Worm (Caenorhabditis elegans) whole organism, late embryonic: ENCODE results near the gene F49E8.8.

ENCODE experiments used
- C08G9.2 ChIP-seq: sonication (generic microtip); optimal IDR thresholded peaks from 2 replicates; lab custom pipeline; 2016; ENCODE audit warnings: mild to moderate bottlenecking, missing genetic modification characterization, moderate library complexity, missing compliant biosample characterization
- T23F11.4 ChIP-seq: fragments of 200-800 bp; sonication (Bioruptor generic); optimal IDR thresholded peaks from 2 replicates; lab custom pipeline; 2018; ENCODE audit warnings: mild to moderate bottlenecking, missing genetic modification characterization, missing compliant biosample characterization
- Y22D7AL.16 ChIP-seq: sonication (generic microtip); optimal IDR thresholded peaks from 2 replicates; lab custom pipeline; 2016; ENCODE audit warnings: missing genetic modification characterization, missing compliant biosample characterization
- ceh-14 ChIP-seq: sonication (generic microtip); optimal IDR thresholded peaks from 2 replicates; lab custom pipeline; 2016; ENCODE audit warnings: missing genotype, missing genetic modification characterization, missing compliant biosample characterization
- ceh-18 ChIP-seq: sonication (generic microtip); optimal IDR thresholded peaks from 2 replicates; lab custom pipeline; 2016; ENCODE audit warnings: missing genetic modification characterization, missing compliant biosample characterization
- ceh-19 ChIP-seq: fragments of 200-800 bp; sonication (Bioruptor generic); optimal IDR thresholded peaks from 2 replicates; lab custom pipeline; 2018; ENCODE audit warnings: mild to moderate bottlenecking, missing genetic modification characterization, missing compliant biosample characterization
- ceh-2 ChIP-seq: sonication (generic microtip); optimal IDR thresholded peaks from 2 replicates; lab custom pipeline; 2016; ENCODE audit warnings: missing genotype, missing genetic modification characterization, missing compliant biosample characterization
- ceh-24 ChIP-seq: sonication (generic microtip); optimal IDR thresholded peaks from 2 replicates; lab custom pipeline; 2016; ENCODE audit warnings: mild to moderate bottlenecking, missing genetic modification characterization, missing compliant biosample characterization
- ceh-30 ChIP-seq: fragments of 150-350 bp; optimal IDR thresholded peaks from 2 replicates; lab custom pipeline; 2014; ENCODE audit warnings: missing biosample characterization, missing genetic modification characterization
- ceh-31 ChIP-seq: sonication (generic microtip); optimal IDR thresholded peaks from 2 replicates; lab custom pipeline; 2016; ENCODE audit warnings: missing genetic modification characterization, missing compliant biosample characterization
- ceh-45 ChIP-seq: fragments of 200-800 bp; sonication (Bioruptor generic); IDR thresholded peaks from 2 replicates; pipeline ENCODE4 v1.3.6; 2022; ENCODE audit warnings: missing genetic modification reagents, missing genetic modification characterization, missing compliant biosample characterization
- ceh-48 ChIP-seq: sonication (generic microtip); optimal IDR thresholded peaks from 2 replicates; lab custom pipeline; 2016; ENCODE audit warnings: missing genetic modification characterization, inconsistent platforms, missing compliant biosample characterization
- ceh-9 ChIP-seq: sonication (generic microtip); optimal IDR thresholded peaks from 2 replicates; lab custom pipeline; 2016; ENCODE audit warnings: mild to moderate bottlenecking, missing genetic modification characterization, inconsistent platforms, missing compliant biosample characterization
- che-1 ChIP-seq: sonication (generic microtip); optimal IDR thresholded peaks from 2 replicates; lab custom pipeline; 2016; ENCODE audit warnings: mild to moderate bottlenecking, missing genetic modification characterization, missing compliant biosample characterization
- elt-2 ChIP-seq: sonication (generic microtip); optimal IDR thresholded peaks from 2 replicates; lab custom pipeline; 2016; ENCODE audit warnings: missing genetic modification reagents, missing genetic modification characterization, missing compliant biosample characterization
- eyg-1 ChIP-seq: sonication (generic microtip); optimal IDR thresholded peaks from 2 replicates; lab custom pipeline; 2016; ENCODE audit warnings: missing genotype, missing genetic modification characterization, missing compliant biosample characterization
- fkh-10 ChIP-seq: fragments of 150-350 bp; optimal IDR thresholded peaks from 2 replicates; lab custom pipeline; 2014; ENCODE audit warnings: missing biosample characterization, missing genetic modification reagents, missing genetic modification characterization
- lim-6 ChIP-seq: sonication (generic microtip); optimal IDR thresholded peaks from 2 replicates; lab custom pipeline; 2016; ENCODE audit warnings: missing genetic modification characterization, missing compliant biosample characterization
- lin-11 ChIP-seq: fragments of 200-800 bp; sonication (Bioruptor generic); optimal IDR thresholded peaks from 2 replicates; lab custom pipeline; 2018; ENCODE audit warnings: mild to moderate bottlenecking, missing genetic modification characterization, missing compliant biosample characterization
- mec-3 ChIP-seq: sonication (generic microtip); optimal IDR thresholded peaks from 2 replicates; lab custom pipeline; 2016; ENCODE audit warnings: borderline replicate concordance, missing genetic modification characterization, missing compliant biosample characterization
- nfya-1 ChIP-seq: sonication (generic microtip); optimal IDR thresholded peaks from 2 replicates; lab custom pipeline; 2017; ENCODE audit warnings: missing genetic modification characterization, mild to moderate bottlenecking, missing compliant biosample characterization, antibody characterized with exemption, moderate library complexity
- npax-4 ChIP-seq: sonication (generic microtip); optimal IDR thresholded peaks from 2 replicates; lab custom pipeline; 2016; ENCODE audit warnings: missing genetic modification characterization, missing compliant biosample characterization
- pag-3 ChIP-seq: sonication (generic microtip); optimal IDR thresholded peaks from 2 replicates; lab custom pipeline; 2016; ENCODE audit warnings: missing compliant biosample characterization, missing genetic modification characterization, borderline replicate concordance
- pqm-1 ChIP-seq: sonication (generic microtip); optimal IDR thresholded peaks from 2 replicates; lab custom pipeline; 2016; ENCODE audit warnings: missing genetic modification characterization, missing compliant biosample characterization
- ref-2 ChIP-seq: sonication (generic microtip); optimal IDR thresholded peaks from 2 replicates; lab custom pipeline; 2016; ENCODE audit warnings: missing genetic modification characterization, missing compliant biosample characterization
- tbx-2 ChIP-seq: sonication (generic microtip); optimal IDR thresholded peaks from 2 replicates; lab custom pipeline; 2016; ENCODE audit warnings: missing genetic modification characterization, missing compliant biosample characterization
- tbx-7 ChIP-seq: sonication (generic microtip); optimal IDR thresholded peaks from 2 replicates; lab custom pipeline; 2016; ENCODE audit warnings: missing genotype, missing genetic modification characterization, missing compliant biosample characterization
- ttx-3 ChIP-seq: sonication (generic microtip); optimal IDR thresholded peaks from 2 replicates; lab custom pipeline; 2016; ENCODE audit warnings: missing genetic modification reagents, missing genetic modification characterization, missing compliant biosample characterization
- unc-42 ChIP-seq: sonication (generic microtip); optimal IDR thresholded peaks from 2 replicates; lab custom pipeline; 2016; ENCODE audit warnings: missing genotype, missing genetic modification characterization, missing compliant biosample characterization
- unc-55 ChIP-seq: sonication (generic microtip); optimal IDR thresholded peaks from 2 replicates; lab custom pipeline; 2017; ENCODE audit warnings: missing biosample characterization, missing genetic modification reagents, missing genetic modification characterization

F49E8.8 gene

DNA sequence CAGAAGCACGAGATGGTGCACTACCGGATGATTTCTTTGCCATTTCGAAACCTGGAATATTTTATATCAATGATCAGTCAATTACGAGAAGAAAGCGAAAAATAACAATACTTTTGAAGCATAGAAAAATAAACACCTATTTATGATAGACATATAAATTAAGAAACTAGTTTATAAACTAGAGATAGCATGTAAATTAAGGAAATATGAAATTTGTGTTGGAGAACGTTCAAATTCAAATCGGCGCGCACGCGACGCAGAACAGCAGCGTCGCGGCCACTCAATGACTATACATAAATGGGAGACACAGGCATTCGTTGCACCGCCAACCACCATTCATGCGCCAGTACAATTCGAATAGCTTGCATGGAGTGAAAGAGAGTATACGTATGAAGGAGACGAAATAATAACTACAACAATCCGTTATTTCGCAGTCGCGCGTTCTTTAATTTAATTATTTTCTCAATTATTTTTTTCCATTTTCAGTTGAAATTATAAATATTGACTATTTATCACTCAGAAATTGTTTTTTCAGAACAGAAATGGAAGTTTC lies 23.7 kb downstream of the F49E8.8 start, which contains the start of the genes cec-5 and nol-10 (continued):
- TF ChIP-seq fkh-10 (GFP tag; lab: Kevin White, UChicago) (no peak), C08G9.2 (tag; lab: Kevin White, UChicago) (no peak), lim-6 (tag; lab: Kevin White, UChicago) (no peak), eyg-1 (tag; lab: Kevin White, UChicago) (peak; percentile 1), ceh-9 (no peak)

DNA sequence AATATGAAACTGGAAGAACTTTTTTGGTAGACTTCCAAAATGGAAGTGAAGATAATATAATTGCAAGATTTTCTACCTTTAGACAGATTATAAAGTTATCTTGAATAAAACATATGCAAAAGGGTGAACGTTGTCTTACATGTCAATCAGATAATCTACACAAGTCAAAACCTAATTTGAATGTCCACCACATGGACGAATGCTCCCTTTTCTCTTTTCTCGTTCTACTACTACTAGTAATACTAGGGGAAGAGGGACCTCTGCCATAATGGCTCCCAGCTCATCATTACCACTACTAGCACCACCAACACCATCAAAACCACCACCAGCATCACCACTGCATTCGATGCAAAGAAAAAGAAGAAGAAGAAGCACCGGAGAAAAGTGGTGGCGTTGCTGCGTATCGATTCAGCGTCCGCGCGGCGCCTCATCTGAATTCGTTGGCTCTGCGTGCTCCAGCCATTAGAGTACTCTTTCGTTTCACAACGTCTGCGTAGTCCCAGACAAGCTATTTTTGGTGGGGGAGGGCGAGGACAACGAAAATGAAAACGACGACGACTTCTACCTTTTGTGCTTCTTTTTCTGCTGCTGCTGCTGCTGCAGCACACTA lies 28.9 kb downstream of the F49E8.8 start:
- peak; percentile 88 for TF ChIP-seq unc-42 (tag; lab: Kevin White, UChicago)
- peak; percentile 76 for TF ChIP-seq ceh-48 (tag; lab: Kevin White, UChicago)
- peak; percentile 54 for TF ChIP-seq ceh-31 (tag; lab: Kevin White, UChicago)
- no peak for TF ChIP-seq npax-4 (tag; lab: Kevin White, UChicago)
- TF ChIP-seq ceh-14 (tag; lab: Kevin White, UChicago), result peak; percentile 25
- no peak for TF ChIP-seq unc-55
- TF ChIP-seq ceh-19 (GFP tag; lab: Kevin White, UChicago), result no peak
- TF ChIP-seq ref-2, result no peak
- TF ChIP-seq ceh-9, result no peak
- no peak for TF ChIP-seq ttx-3 (tag; lab: Kevin White, UChicago)
- no peak for TF ChIP-seq elt-2 (tag; lab: Kevin White, UChicago)
- TF ChIP-seq ceh-24 (tag; lab: Kevin White, UChicago), result no peak
- TF ChIP-seq nfya-1 (tag; lab: Kevin White, UChicago), result peak; percentile 30

ce11 chrIV:7586972-7587371 lies 30.5 kb downstream of the F49E8.8 start:
- TF ChIP-seq che-1 (tag; lab: Kevin White, UChicago), result no peak
- TF ChIP-seq unc-42 (tag; lab: Kevin White, UChicago), result peak; percentile 18
- no peak for TF ChIP-seq mec-3 (tag; lab: Kevin White, UChicago)
- TF ChIP-seq Y22D7AL.16 (tag; lab: Kevin White, UChicago), result no peak
- no peak for TF ChIP-seq ceh-30 (tag; lab: Kevin White, UChicago)
- TF ChIP-seq tbx-2 (tag; lab: Kevin White, UChicago), result no peak
- no peak for TF ChIP-seq tbx-7 (tag; lab: Kevin White, UChicago)
- no peak for TF ChIP-seq pag-3
- no peak for TF ChIP-seq pqm-1 (tag; lab: Kevin White, UChicago)

- TF ChIP-seq ceh-45 (GFP tag; lab: Robert Waterston, UW), result no peak
- no peak for TF ChIP-seq T23F11.4 (GFP tag; lab: Kevin White, UChicago)
- no peak for TF ChIP-seq ceh-18 (tag; lab: Kevin White, UChicago)
- TF ChIP-seq unc-42 (tag; lab: Kevin White, UChicago), result peak; percentile 44
- TF ChIP-seq C08G9.2 (tag; lab: Kevin White, UChicago), result no peak
- TF ChIP-seq ceh-9, result no peak
- TF ChIP-seq ceh-2 (tag; lab: Kevin White, UChicago), result no peak
- TF ChIP-seq lin-11 (tag; lab: Kevin White, UChicago), result no peak
- TF ChIP-seq, all 69 proteins: peak for 1
These were observed 32.2 kb downstream of the F49E8.8 start, which contains the start of gene cla-1 for ce11 chrIV:7588631-7589030. TSS of gene cla-1 (plus strand) at chrIV:7588931.

ce11 chrIV:7605413-7605812 lies 49.0 kb downstream of the F49E8.8 start:
- TF ChIP-seq unc-42 (tag; lab: Kevin White, UChicago), result peak; percentile 82
- no peak for TF ChIP-seq ceh-30 (tag; lab: Kevin White, UChicago)
